Worm (Caenorhabditis elegans) whole organism, mixed stage, embryonic: ENCODE results near the gene F02C12.3.

ENCODE experiments used
- blmp-1 ChIP-seq: fragments of 150-350 bp; optimal IDR thresholded peaks from 2 replicates; lab custom pipeline; 2014; ENCODE audit warnings: missing biosample characterization, missing genetic modification characterization
- nhr-28 ChIP-seq: fragments of 150-350 bp; optimal IDR thresholded peaks from 2 replicates; lab custom pipeline; 2014; ENCODE audit warnings: missing biosample characterization, missing genetic modification characterization
- nhr-76 ChIP-seq: sonication (generic microtip); optimal IDR thresholded peaks from 2 replicates; lab custom pipeline; 2017; ENCODE audit warnings: missing biosample characterization, missing genetic modification characterization
- snpc-4 ChIP-seq: fragments of 150-350 bp; optimal IDR thresholded peaks from 2 replicates; lab custom pipeline; 2014; ENCODE audit warnings: missing biosample characterization, missing genetic modification characterization

DNA sequence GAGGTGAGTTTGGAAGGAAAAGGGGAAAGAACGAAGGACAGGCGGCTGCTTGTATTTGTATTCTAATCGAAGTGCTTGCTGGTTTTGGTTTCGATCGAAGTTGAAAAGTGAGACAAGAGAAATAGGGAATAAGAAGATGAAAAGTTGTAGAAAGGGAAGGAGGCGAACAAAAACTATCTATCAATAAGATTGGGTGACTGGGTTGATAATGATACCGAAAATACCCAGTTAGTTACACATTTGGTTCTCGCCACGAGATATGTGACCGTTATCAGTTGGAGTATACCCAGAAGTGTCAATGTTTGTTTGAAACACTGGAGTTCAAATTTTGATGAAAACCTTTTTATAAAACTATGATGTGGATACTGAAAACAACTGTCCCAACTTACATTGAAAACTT is 28.5 kb upstream of the F02C12.3 start:
- TF ChIP-seq nhr-76 (tag; lab: Kevin White, UChicago) = no peak
- no peak for TF ChIP-seq snpc-4 (tag; lab: Kevin White, UChicago)
- TF ChIP-seq nhr-28 = no peak
- no peak for TF ChIP-seq blmp-1 (tag; lab: Kevin White, UChicago)
